Worm (Caenorhabditis elegans): ENCODE data around the gene C14C10.5.

Gene C14C10.5

DNA sequence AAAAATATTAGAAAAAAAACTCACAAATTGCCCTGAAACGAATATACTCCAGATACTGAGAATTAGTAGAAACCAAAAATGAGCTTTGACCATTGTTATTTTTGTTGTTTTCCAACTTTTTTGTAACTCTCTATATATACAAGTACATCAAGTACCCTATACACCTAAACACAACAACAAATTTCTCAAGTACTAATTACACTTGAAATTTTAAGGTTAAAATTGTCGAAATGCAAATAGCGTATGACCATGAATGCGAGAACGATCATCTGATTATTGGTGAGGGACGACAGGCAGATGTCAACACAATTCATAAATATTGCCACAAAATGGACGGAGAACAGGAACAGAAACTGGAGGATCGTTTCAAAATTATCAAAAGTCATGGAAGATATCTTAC, 24.4 kb downstream of the C14C10.5 start, which contains the start of gene F56H9.9:
F56H9.9 (minus strand) TSS at position 101 of the 400 bp plus-strand sequence.
- TF ChIP-seq ztf-16 (tag; optimal IDR thresholded peaks at IDR 0.05): no peak
- TF ChIP-seq ceh-6 (GFP tag; optimal IDR thresholded peaks at IDR 0.05): no peak
- TF ChIP-seq ceh-9 (tag; optimal IDR thresholded peaks at IDR 0.05): no peak
- no peak for TF ChIP-seq lim-6 (tag; optimal IDR thresholded peaks at IDR 0.05)
- TF ChIP-seq hlh-30 (tag; optimal IDR thresholded peaks at IDR 0.05; ENCODE audit: insufficient read depth): no peak
- TF ChIP-seq sox-2 (GFP tag; IDR thresholded peaks at IDR 0.05): no peak
- no peak for TF ChIP-seq hlh-6 (tag; optimal IDR thresholded peaks at IDR 0.05)
- TF ChIP-seq C38D4.7 (GFP tag; optimal IDR thresholded peaks at IDR 0.05): no peak
- TF ChIP-seq C08G9.2 (tag; optimal IDR thresholded peaks at IDR 0.05): no peak
- no peak for TF ChIP-seq T23F11.4 (GFP tag; optimal IDR thresholded peaks at IDR 0.05)
- TF ChIP-seq ceh-19 (GFP tag; optimal IDR thresholded peaks at IDR 0.05): no peak
- TF ChIP-seq sdc-2 (tag; optimal IDR thresholded peaks at IDR 0.05): no peak
- TF ChIP-seq unc-3 (GFP tag; conservative IDR thresholded peaks at IDR 0.05): no peak
- TF ChIP-seq unc-3 (tag; optimal IDR thresholded peaks at IDR 0.05): no peak

DNA sequence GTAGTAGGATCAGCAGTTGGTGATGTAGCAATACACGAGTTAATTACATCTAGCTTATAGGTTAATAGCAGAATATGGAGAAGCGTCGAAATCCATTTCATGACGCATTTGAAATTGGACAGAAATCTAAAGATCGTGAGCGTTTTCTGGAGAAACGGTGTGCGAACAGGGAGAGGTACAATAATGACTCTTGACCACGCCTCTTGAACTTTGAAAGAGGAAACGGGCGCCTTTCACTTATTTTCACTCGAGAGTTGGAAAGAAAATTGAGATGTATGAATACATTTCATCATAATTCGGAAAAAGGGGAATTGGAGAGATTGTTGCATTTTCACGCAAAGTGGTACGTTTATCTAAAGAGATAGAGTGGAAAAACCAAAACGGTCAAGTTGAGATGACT, 29.8 kb downstream of the C14C10.5 start, which contains the start of gene F56H9.6:
F56H9.6 (minus strand) TSS at position 101 of the 400 bp plus-strand sequence.
- TF ChIP-seq ceh-31 (tag; optimal IDR thresholded peaks at IDR 0.05) (no peak), ceh-18 (tag; optimal IDR thresholded peaks at IDR 0.05) (no peak), hlh-30 (tag; optimal IDR thresholded peaks at IDR 0.05; ENCODE audit: insufficient read depth) (no peak), K09A11.1 (tag; optimal IDR thresholded peaks at IDR 0.05; ENCODE audit: insufficient read depth) (no peak), pqm-1 (tag; optimal IDR thresholded peaks at IDR 0.05) (no peak), unc-86 (tag; optimal IDR thresholded peaks at IDR 0.05) (no peak), eyg-1 (tag; optimal IDR thresholded peaks at IDR 0.05) (no peak), pros-1 (tag; optimal IDR thresholded peaks at IDR 0.05) (no peak), ceh-14 (tag; optimal IDR thresholded peaks at IDR 0.05) (no peak), fkh-10 (GFP tag; optimal IDR thresholded peaks at IDR 0.05) (no peak), ama-1 (optimal IDR thresholded peaks at IDR 0.05) (no peak), ceh-30 (tag; optimal IDR thresholded peaks at IDR 0.05) (no peak), ceh-45 (GFP tag; IDR thresholded peaks at IDR 0.05) (no peak)

DNA sequence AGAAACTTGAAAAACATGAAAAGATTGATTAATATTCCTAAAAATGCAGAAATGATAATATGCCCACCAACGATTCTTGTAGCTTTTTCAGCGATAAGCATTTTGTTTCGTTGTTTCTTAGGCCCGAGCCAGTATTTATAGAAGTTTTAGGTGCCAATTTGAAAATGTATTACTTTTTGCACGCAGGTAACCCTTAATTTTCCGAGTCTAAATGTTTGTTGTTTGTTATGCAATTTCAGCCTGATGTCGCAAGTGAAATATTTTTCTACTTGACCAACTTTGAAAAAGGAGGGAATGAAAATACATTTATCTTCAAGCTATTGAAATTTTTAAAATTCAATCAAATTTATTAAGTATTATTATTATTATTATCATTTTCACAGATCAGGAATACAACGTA, 32.1 kb downstream of the C14C10.5 start, which contains the start of gene srx-113:
srx-113 (minus strand) TSS at position 101 of the 400 bp plus-strand sequence.
- no peak for TF ChIP-seq ceh-45 (GFP tag; IDR thresholded peaks at IDR 0.05)
- no peak for TF ChIP-seq lin-11 (tag; optimal IDR thresholded peaks at IDR 0.05)
- TF ChIP-seq odd-2 (tag; optimal IDR thresholded peaks at IDR 0.05): no peak
- TF ChIP-seq ceh-34 (tag; optimal IDR thresholded peaks at IDR 0.05): no peak
- no peak for TF ChIP-seq eyg-1 (tag; optimal IDR thresholded peaks at IDR 0.05)
- TF ChIP-seq fkh-10 (GFP tag; optimal IDR thresholded peaks at IDR 0.05): no peak
- TF ChIP-seq sox-2 (GFP tag; IDR thresholded peaks at IDR 0.05): no peak
- no peak for TF ChIP-seq hlh-6 (tag; optimal IDR thresholded peaks at IDR 0.05)
- no peak for TF ChIP-seq ets-4 (tag; optimal IDR thresholded peaks at IDR 0.05)
- TF ChIP-seq ref-2 (tag; optimal IDR thresholded peaks at IDR 0.05): no peak
- no peak for TF ChIP-seq npax-4 (tag; optimal IDR thresholded peaks at IDR 0.05)
- no peak for TF ChIP-seq unc-3 (GFP tag; conservative IDR thresholded peaks at IDR 0.05)
- no peak for TF ChIP-seq unc-3 (tag; optimal IDR thresholded peaks at IDR 0.05)
- TF ChIP-seq ama-1 (optimal IDR thresholded peaks at IDR 0.05): no peak
- TF ChIP-seq C38D4.7 (GFP tag; optimal IDR thresholded peaks at IDR 0.05): no peak
- TF ChIP-seq C08G9.2 (tag; optimal IDR thresholded peaks at IDR 0.05): no peak
- TF ChIP-seq ztf-16 (tag; optimal IDR thresholded peaks at IDR 0.05): no peak
- TF ChIP-seq lim-6 (tag; optimal IDR thresholded peaks at IDR 0.05): no peak

DNA sequence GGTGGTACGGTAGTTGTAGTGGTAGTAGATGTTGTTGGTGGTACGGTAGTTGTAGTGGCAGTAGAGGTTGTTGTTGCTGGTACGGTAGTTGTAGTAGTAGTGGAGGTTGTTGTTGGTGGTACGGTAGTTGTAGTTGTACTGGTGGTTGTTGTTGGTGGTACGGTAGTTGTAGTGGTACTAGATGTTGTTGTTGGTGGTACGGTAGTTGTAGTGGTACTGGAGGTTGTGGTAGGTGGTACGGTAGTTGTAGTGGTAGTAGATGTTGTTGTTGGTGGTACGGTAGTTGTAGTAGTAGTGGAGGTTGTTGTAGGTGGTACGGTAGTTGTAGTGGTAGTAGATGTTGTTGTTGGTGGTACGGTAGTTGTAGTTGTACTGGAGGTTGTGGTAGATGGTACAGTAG, 33.1 kb downstream of the C14C10.5 start:
- TF ChIP-seq nhr-232 (tag; optimal IDR thresholded peaks at IDR 0.05): no peak
- no peak for TF ChIP-seq pqm-1 (tag; optimal IDR thresholded peaks at IDR 0.05)
- TF ChIP-seq sox-4 (tag; optimal IDR thresholded peaks at IDR 0.05): peak; percentile 36

DNA sequence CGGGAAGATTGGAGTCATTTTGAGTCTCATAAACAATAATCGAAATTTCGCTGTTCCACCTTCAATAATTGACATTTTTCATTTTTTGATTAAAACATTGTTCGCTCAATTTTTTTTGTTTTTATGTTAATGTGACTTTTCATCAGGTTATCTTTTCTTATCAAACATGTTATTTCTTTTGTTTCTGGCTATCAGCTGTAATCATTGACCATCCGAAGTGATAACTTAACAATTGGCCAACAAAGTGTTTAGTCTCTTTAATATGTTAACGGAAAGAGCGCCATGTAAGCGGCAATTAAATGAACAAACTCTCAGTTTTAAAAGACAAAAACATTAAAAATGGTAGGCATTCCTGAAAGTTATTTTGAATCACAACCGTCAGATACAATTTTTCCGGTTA, 34.1 kb downstream of the C14C10.5 start:
- TF ChIP-seq elt-2 (tag; optimal IDR thresholded peaks at IDR 0.05) (peak; percentile 93), ceh-24 (tag; optimal IDR thresholded peaks at IDR 0.05) (no peak)

Data from whole organism, late embryonic.